Fruit fly (Drosophila melanogaster) whole organism, wandering third instar larva: ENCODE results near the gene CG33494.

ENCODE experiments used
- CG32264 ChIP-seq: fragments of 200-800 bp; sonication (Bioruptor generic); optimal IDR thresholded peaks from 2 replicates; lab custom pipeline; 2016; ENCODE audit warnings: missing biosample characterization, missing genetic modification characterization
- CG9705 ChIP-seq: fragments of 200-800 bp; sonication (Bioruptor generic); optimal IDR thresholded peaks from 2 replicates; lab custom pipeline; 2018; ENCODE audit warnings: missing biosample characterization, mild to moderate bottlenecking, missing genetic modification characterization
- Dfd ChIP-seq: fragments of >200 bp; optimal IDR thresholded peaks from 2 replicates; lab custom pipeline; 2017; ENCODE audit warnings: missing biosample characterization, missing genetic modification characterization
- Dif ChIP-seq: fragments of 200-275, 200-300 bp; sonication (Bioruptor generic); optimal IDR thresholded peaks from 2 replicates; lab custom pipeline; 2018; ENCODE audit warnings: missing biosample characterization, missing genetic modification characterization; ENCODE audit not compliant: partially characterized antibody
- HLH106 ChIP-seq: fragments of 200-800 bp; optimal IDR thresholded peaks from 3 replicates; lab custom pipeline; 2019; ENCODE audit warnings: missing biosample characterization, mild to moderate bottlenecking, missing genetic modification characterization, moderate library complexity
- Hnf4 ChIP-seq: fragments of 200-800 bp; sonication (Bioruptor generic); optimal IDR thresholded peaks from 2 replicates; lab custom pipeline; 2016; ENCODE audit warnings: missing biosample characterization, mild to moderate bottlenecking, missing genetic modification characterization
- Hr78 ChIP-seq: fragments of >200 bp; optimal IDR thresholded peaks from 2 replicates; lab custom pipeline; 2017; ENCODE audit warnings: missing biosample characterization, missing genetic modification characterization
- Hr83 ChIP-seq: fragments of 200-300 bp; sonication (Bioruptor generic); optimal IDR thresholded peaks from 2 replicates; lab custom pipeline; 2016; ENCODE audit warnings: missing biosample characterization, mild to moderate bottlenecking, missing genetic modification characterization, moderate library complexity; ENCODE audit not compliant: poor library complexity, severe bottlenecking
- Jra ChIP-seq: sonication (Bioruptor generic); optimal IDR thresholded peaks from 2 replicates; lab custom pipeline; 2016; ENCODE audit warnings: missing biosample characterization, missing genetic modification characterization
- Myc ChIP-seq: fragments of >200 bp; optimal IDR thresholded peaks from 2 replicates; lab custom pipeline; 2017
- N ChIP-seq: fragments of >200 bp; optimal IDR thresholded peaks from 2 replicates; lab custom pipeline; 2018; ENCODE audit warnings: missing biosample characterization, missing external identifiers, missing genetic modification characterization
- OdsH ChIP-seq: fragments of 200-800 bp; sonication (Bioruptor generic); optimal IDR thresholded peaks from 2 replicates; lab custom pipeline; 2016; ENCODE audit warnings: missing biosample characterization, mild to moderate bottlenecking, missing genetic modification characterization
- Rel ChIP-seq, 2 experiments: fragments of 200-800 bp; sonication (Bioruptor generic) in 1 of 2; optimal IDR thresholded peaks; 2 replicates in 1 of 2; 3 replicates in 1 of 2; lab custom pipeline; 2016 to 2019; ENCODE audit warnings: mild to moderate bottlenecking in 2 of 2, missing biosample characterization in 2 of 2, missing genetic modification characterization in 2 of 2, moderate library complexity in 1 of 2
- Sp1 ChIP-seq: fragments of 200-800 bp; sonication (Bioruptor generic); optimal IDR thresholded peaks from 3 replicates; lab custom pipeline; 2019; ENCODE audit warnings: missing biosample characterization, mild to moderate bottlenecking, missing genetic modification characterization, moderate library complexity
- Vsx2 ChIP-seq: fragments of 200-300, 225-300 bp; sonication (Bioruptor generic); optimal IDR thresholded peaks from 2 replicates; lab custom pipeline; 2018; ENCODE audit warnings: missing biosample characterization, missing genetic modification characterization; ENCODE audit not compliant: partially characterized antibody
- br ChIP-seq: fragments of 200-800 bp; sonication (Bioruptor generic); optimal IDR thresholded peaks from 2 replicates; lab custom pipeline; 2016; ENCODE audit warnings: missing biosample characterization, missing genetic modification characterization
- brk ChIP-seq: fragments of 200-800 bp; sonication (Bioruptor generic); optimal IDR thresholded peaks from 2 replicates; lab custom pipeline; 2016; ENCODE audit warnings: missing biosample characterization, mild to moderate bottlenecking, missing genetic modification characterization
- dsf ChIP-seq: sonication (Bioruptor generic); optimal IDR thresholded peaks from 2 replicates; lab custom pipeline; 2016; ENCODE audit warnings: missing biosample characterization, missing genetic modification characterization, borderline replicate concordance
- ey ChIP-seq: fragments of 200-800 bp; sonication (Bioruptor generic); optimal IDR thresholded peaks from 2 replicates; lab custom pipeline; 2016; ENCODE audit warnings: missing biosample characterization, missing genetic modification characterization
- fru ChIP-seq: fragments of 200-800 bp; sonication (Bioruptor generic); optimal IDR thresholded peaks from 3 replicates; lab custom pipeline; 2016; ENCODE audit warnings: missing biosample characterization, mild to moderate bottlenecking, missing genetic modification characterization
- h ChIP-seq: fragments of 200-800 bp; sonication (Bioruptor generic); optimal IDR thresholded peaks from 3 replicates; lab custom pipeline; 2016; ENCODE audit warnings: missing biosample characterization, mild to moderate bottlenecking, missing genetic modification characterization
- jim ChIP-seq: fragments of 175-275, 200-325 bp; sonication (Bioruptor generic); optimal IDR thresholded peaks from 2 replicates; lab custom pipeline; 2016; ENCODE audit warnings: missing biosample characterization, mild to moderate bottlenecking, missing genetic modification characterization
- lola ChIP-seq: fragments of >200 bp; optimal IDR thresholded peaks from 2 replicates; lab custom pipeline; 2017; ENCODE audit warnings: missing biosample characterization, missing genetic modification characterization
- pan ChIP-seq: fragments of >200 bp; optimal IDR thresholded peaks from 2 replicates; lab custom pipeline; 2017
- psq ChIP-seq: fragments of 200-800 bp; sonication (Bioruptor generic); optimal IDR thresholded peaks from 3 replicates; lab custom pipeline; 2017; ENCODE audit warnings: missing biosample characterization, mild to moderate bottlenecking, missing genetic modification characterization, moderate library complexity
- rgr ChIP-seq: fragments of 200-800 bp; sonication (Bioruptor generic); optimal IDR thresholded peaks from 3 replicates; lab custom pipeline; 2016; ENCODE audit warnings: missing biosample characterization, mild to moderate bottlenecking, missing genetic modification characterization
- tai ChIP-seq: sonication (Bioruptor generic); optimal IDR thresholded peaks from 2 replicates; lab custom pipeline; 2016; ENCODE audit warnings: missing biosample characterization, missing genetic modification characterization
- usp ChIP-seq: fragments of >200 bp; optimal IDR thresholded peaks from 2 replicates; lab custom pipeline; 2017; ENCODE audit warnings: missing biosample characterization, missing genetic modification characterization
- woc ChIP-seq: sonication (Bioruptor generic); optimal IDR thresholded peaks from 2 replicates; lab custom pipeline; 2016; ENCODE audit warnings: missing biosample characterization, mild to moderate bottlenecking, missing genetic modification characterization

The CG33494 gene

DNA sequence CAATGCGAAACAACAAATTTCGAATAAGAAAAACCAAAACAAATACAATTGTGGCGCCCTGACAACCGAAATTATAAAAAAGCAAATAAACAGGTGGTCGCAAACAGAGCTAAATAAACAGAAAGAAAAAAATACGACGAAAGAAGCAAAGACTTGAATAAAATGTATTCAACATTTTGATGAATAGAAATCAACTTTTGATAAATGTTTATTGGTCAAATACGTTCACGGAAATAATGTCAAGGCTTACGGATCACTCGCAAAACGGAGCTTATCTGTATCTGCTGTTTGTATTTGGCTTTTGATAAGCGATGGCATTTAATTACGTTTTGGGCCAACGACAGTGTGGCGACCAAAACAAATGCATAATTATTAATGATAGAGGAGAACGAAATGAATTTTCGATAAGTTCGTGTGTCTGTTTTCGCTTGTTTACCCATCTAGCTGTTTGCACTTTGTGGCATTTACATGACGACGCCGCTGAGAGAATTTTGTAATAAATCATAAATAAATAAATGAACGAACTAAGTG lies 41.7 kb downstream of the CG33494 start:
- TF ChIP-seq br (GFP tag; lab: Kevin White, UChicago): peak; percentile 23
- no peak for TF ChIP-seq dsf (GFP tag; lab: Kevin White, UChicago)
- TF ChIP-seq CG9705 (GFP tag; lab: Kevin White, UChicago): peak; percentile 8
- peak; percentile 26 for TF ChIP-seq Sp1 (GFP tag; lab: Kevin White, UChicago)
- no peak for TF ChIP-seq Myc (lab: Kevin White, UChicago)
- TF ChIP-seq Rel (GFP tag; optimal IDR thresholded peaks at IDR 0.05; lab: Kevin White, UChicago): no peak
- peak; percentile 41 for TF ChIP-seq Rel (tag; optimal IDR thresholded peaks at IDR 0.05; lab: Kevin White, UChicago)
- TF ChIP-seq brk (GFP tag; lab: Kevin White, UChicago): no peak
- TF ChIP-seq CG32264 (GFP tag; lab: Kevin White, UChicago): no peak
- TF ChIP-seq ey: no peak
- no peak for TF ChIP-seq woc (GFP tag; lab: Kevin White, UChicago)
- TF ChIP-seq h: peak; percentile 12
- TF ChIP-seq psq (GFP tag; lab: Kevin White, UChicago): peak; percentile 23
- TF ChIP-seq jim (GFP tag; lab: Kevin White, UChicago): no peak
- TF ChIP-seq OdsH (GFP tag; lab: Kevin White, UChicago): peak; percentile 30
- TF ChIP-seq tai: peak; percentile 47
- peak; percentile 4 for TF ChIP-seq rgr (GFP tag; lab: Kevin White, UChicago)

DNA sequence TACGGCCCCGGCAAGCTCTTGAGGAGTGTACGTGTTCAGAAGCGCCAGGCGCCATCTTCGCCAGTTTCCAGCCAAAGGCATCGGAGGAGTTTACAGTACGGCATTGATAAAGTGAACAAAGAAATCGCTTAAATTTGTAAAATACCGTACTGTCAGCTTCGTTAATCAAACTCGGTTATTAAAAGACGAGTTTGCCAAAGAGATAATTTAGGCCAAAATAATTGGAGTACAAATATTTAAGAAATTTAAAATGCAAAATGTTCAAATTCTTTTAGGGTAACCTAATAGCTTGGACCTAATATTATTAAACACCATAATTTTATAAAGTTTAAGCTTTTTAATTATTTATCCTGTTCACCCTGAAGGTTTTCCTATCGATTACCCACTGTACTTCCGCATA lies 43.1 kb downstream of the CG33494 start:
- TF ChIP-seq brk (GFP tag; lab: Kevin White, UChicago): no peak
- no peak for TF ChIP-seq OdsH (GFP tag; lab: Kevin White, UChicago)
- no peak for TF ChIP-seq pan (lab: Kevin White, UChicago)
- no peak for TF ChIP-seq N
- no peak for TF ChIP-seq fru (GFP tag; lab: Kevin White, UChicago)
- no peak for TF ChIP-seq br (GFP tag; lab: Kevin White, UChicago)
- no peak for TF ChIP-seq woc (GFP tag; lab: Kevin White, UChicago)
- no peak for TF ChIP-seq lola (GFP tag; lab: Kevin White, UChicago)

DNA sequence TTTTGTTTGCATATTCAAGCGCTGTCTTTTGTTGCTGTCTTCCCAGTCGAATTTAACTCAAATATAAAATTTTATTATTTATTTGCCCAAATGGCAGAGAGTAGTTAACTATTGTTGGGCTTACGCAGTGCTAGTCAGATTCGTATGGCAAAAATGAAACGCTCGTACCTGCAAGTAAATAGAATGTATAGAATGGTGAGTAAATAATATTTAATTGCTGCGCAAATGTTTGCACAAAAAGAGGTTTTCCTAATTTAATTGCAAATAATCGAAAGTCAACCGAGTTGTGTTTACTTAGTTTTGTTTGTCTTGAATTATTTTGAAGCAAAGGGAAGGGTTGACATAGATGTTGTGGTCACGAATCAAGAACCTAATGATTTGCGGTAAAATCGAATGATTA lies 46.2 kb downstream of the CG33494 start:
- TF ChIP-seq Vsx2 (no peak), brk (GFP tag; lab: Kevin White, UChicago) (no peak), OdsH (GFP tag; lab: Kevin White, UChicago) (no peak), Dfd (GFP tag; lab: Kevin White, UChicago) (no peak), psq (GFP tag; lab: Kevin White, UChicago) (no peak)
- TF ChIP-seq, all 38 proteins: peak for 0

DNA sequence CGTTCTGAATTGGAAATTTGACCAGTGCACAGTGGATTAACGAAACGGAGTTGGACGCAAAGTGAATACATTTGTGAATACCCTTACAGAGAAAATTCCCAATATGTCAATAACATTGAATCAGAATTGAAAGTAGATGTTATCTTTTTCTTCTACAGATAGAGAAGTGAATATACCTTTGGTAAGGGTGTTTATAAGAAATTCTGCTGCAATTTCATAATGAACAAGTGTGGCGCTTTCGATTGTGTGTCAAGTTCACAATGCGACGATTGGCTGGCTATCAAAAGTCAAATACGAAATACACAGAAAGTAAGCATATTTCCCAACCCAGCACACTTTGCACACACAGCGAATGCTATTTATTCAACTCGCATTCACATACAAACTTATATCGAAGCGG lies 46.6 kb downstream of the CG33494 start:
- no peak for TF ChIP-seq CG32264 (GFP tag; lab: Kevin White, UChicago)
- no peak for TF ChIP-seq CG9705 (GFP tag; lab: Kevin White, UChicago)
- TF ChIP-seq jim (GFP tag; lab: Kevin White, UChicago): no peak
- peak; percentile 13 for TF ChIP-seq psq (GFP tag; lab: Kevin White, UChicago)
- TF ChIP-seq h: peak; percentile 13
- TF ChIP-seq, all 38 proteins: peak for 2

DNA sequence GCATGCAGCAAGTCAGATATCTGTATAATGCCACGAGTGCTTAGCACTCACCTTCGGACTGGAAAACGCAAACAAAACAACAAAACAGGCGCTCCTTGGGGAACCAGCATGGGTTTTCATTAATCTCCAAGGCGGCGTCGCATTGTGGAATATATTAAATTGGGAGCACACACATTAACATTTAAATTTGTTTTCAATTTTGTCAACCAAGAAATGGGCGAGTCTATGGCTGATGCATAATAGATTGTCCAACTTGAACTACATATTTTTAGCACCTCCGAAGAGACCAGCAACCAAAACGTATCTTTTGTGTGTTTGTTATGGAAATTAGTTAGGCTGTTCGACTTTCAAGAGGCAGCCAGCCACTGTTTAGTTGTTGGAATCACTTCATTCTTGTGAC lies 47.5 kb downstream of the CG33494 start:
- TF ChIP-seq tai (no peak), Hnf4 (GFP tag; lab: Kevin White, UChicago) (no peak), Vsx2 (no peak), Sp1 (GFP tag; lab: Kevin White, UChicago) (no peak), Jra (GFP tag; lab: Kevin White, UChicago) (no peak), CG32264 (GFP tag; lab: Kevin White, UChicago) (no peak), brk (GFP tag; lab: Kevin White, UChicago) (no peak), h (no peak), Hr78 (GFP tag; lab: Kevin White, UChicago) (no peak), ey (no peak), usp (GFP tag; lab: Kevin White, UChicago) (no peak), HLH106 (tag; lab: Kevin White, UChicago) (no peak), rgr (GFP tag; lab: Kevin White, UChicago) (no peak), Dif (GFP tag; lab: Kevin White, UChicago) (no peak), Hr83 (GFP tag; lab: Kevin White, UChicago) (no peak)
- TF ChIP-seq, all 38 proteins: peak for 0
